Fruit fly (Drosophila melanogaster): ENCODE data around the gene Alms1b.

Alms1b gene

dm6 chrX:4666650-4667360, 36.1 kb upstream of the Alms1b start, which contains the start of gene CG3009 (continued):
- peak; percentile 94 for TF ChIP-seq Blimp-1 (GFP tag; optimal IDR thresholded peaks at IDR 0.05)
- TF ChIP-seq twi (tag; optimal IDR thresholded peaks at IDR 0.05): peak; percentile 88
- TF ChIP-seq Nf-YC (tag; optimal IDR thresholded peaks at IDR 0.05): peak; percentile 92
- peak; percentile 93 for TF ChIP-seq ftz-f1 (GFP tag; optimal IDR thresholded peaks at IDR 0.05)
- TF ChIP-seq CG6765 (GFP tag; optimal IDR thresholded peaks at IDR 0.05): peak; percentile 98
- TF ChIP-seq run (tag; optimal IDR thresholded peaks at IDR 0.05): peak; percentile 93
- peak; percentile 90 for TF ChIP-seq ssp (GFP tag; IDR thresholded peaks at IDR 0.05)
- peak; percentile 69 for TF ChIP-seq MESR4 (GFP tag; optimal IDR thresholded peaks at IDR 0.05)
- peak; percentile 95 for TF ChIP-seq CG16779 (GFP tag; IDR thresholded peaks at IDR 0.05)
- peak; percentile 96 for TF ChIP-seq nom (GFP tag; optimal IDR thresholded peaks at IDR 0.05)
- peak; percentile 90 for TF ChIP-seq CG11696 (GFP tag; IDR thresholded peaks at IDR 0.05)
- TF ChIP-seq Adf1 (GFP tag; IDR thresholded peaks at IDR 0.05): peak; percentile 94
- TF ChIP-seq Usf (GFP tag; optimal IDR thresholded peaks at IDR 0.05): peak; percentile 93
- TF ChIP-seq Jarid2 (GFP tag; optimal IDR thresholded peaks at IDR 0.05): peak; percentile 88
- TF ChIP-seq CG18011 (GFP tag; optimal IDR thresholded peaks at IDR 0.05): peak; percentile 98
- TF ChIP-seq Sin3A (optimal IDR thresholded peaks at IDR 0.05): no peak
- peak; percentile 98 for TF ChIP-seq CG7556 (GFP tag; optimal IDR thresholded peaks at IDR 0.05)
- TF ChIP-seq nerfin-1 (tag; optimal IDR thresholded peaks at IDR 0.05): peak; percentile 94
- TF ChIP-seq her (GFP tag; optimal IDR thresholded peaks at IDR 0.05): peak; percentile 97
- peak; percentile 89 for TF ChIP-seq Hmx (GFP tag; optimal IDR thresholded peaks at IDR 0.05)
- TF ChIP-seq CG4707 (GFP tag; optimal IDR thresholded peaks at IDR 0.05): peak; percentile 90
- TF ChIP-seq ato (GFP tag; IDR thresholded peaks at IDR 0.05; ENCODE audit: partially characterized antibody): no peak
- TF ChIP-seq lilli (GFP tag; optimal IDR thresholded peaks at IDR 0.05): peak; percentile 99
- TF ChIP-seq Oaz (GFP tag; IDR thresholded peaks at IDR 0.05): peak; percentile 96
- peak; percentile 98 for TF ChIP-seq ranshi (GFP tag; IDR thresholded peaks at IDR 0.05)
- peak; percentile 98 for TF ChIP-seq CG2678 (tag; optimal IDR thresholded peaks at IDR 0.05)
- no peak for TF ChIP-seq inv (GFP tag; IDR thresholded peaks at IDR 0.05; ENCODE audit: partially characterized antibody)
- TF ChIP-seq ERR (GFP tag; optimal IDR thresholded peaks at IDR 0.05): peak; percentile 97
- peak; percentile 95 for TF ChIP-seq scrt (GFP tag; optimal IDR thresholded peaks at IDR 0.05)
- peak; percentile 94 for TF ChIP-seq CG1602 (GFP tag; optimal IDR thresholded peaks at IDR 0.05)
- peak; percentile 95 for TF ChIP-seq CG2712 (tag; optimal IDR thresholded peaks at IDR 0.05)
- peak; percentile 96 for TF ChIP-seq ken (GFP tag; IDR thresholded peaks at IDR 0.05)
- peak; percentile 96 for TF ChIP-seq CG33213 (GFP tag; optimal IDR thresholded peaks at IDR 0.05)
- peak; percentile 97 for TF ChIP-seq al (GFP tag; IDR thresholded peaks at IDR 0.05)
- TF ChIP-seq CG34422 (GFP tag; IDR thresholded peaks at IDR 0.05): peak; percentile 98
- peak; percentile 98 for TF ChIP-seq CG18619 (GFP tag; optimal IDR thresholded peaks at IDR 0.05)
- TF ChIP-seq CG12104 (GFP tag; optimal IDR thresholded peaks at IDR 0.05): peak; percentile 93
- TF ChIP-seq ttk (GFP tag; IDR thresholded peaks at IDR 0.05): peak; percentile 95
- no peak for TF ChIP-seq CG15479 (GFP tag; optimal IDR thresholded peaks at IDR 0.05)
- TF ChIP-seq dan (GFP tag; IDR thresholded peaks at IDR 0.05): peak; percentile 67; the same call in 1 of the 2 replicates
- peak; percentile 92 for TF ChIP-seq GATAe (GFP tag; conservative IDR thresholded peaks at IDR 0.05)
- no peak for TF ChIP-seq CG34224 (GFP tag; IDR thresholded peaks at IDR 0.05; ENCODE audit: partially characterized antibody)
- TF ChIP-seq tio (GFP tag; optimal IDR thresholded peaks at IDR 0.05): peak; percentile 93
- TF ChIP-seq oc (tag; optimal IDR thresholded peaks at IDR 0.05): peak; percentile 95
- no peak for TF ChIP-seq lov (optimal IDR thresholded peaks at IDR 0.05)
- peak; percentile 93 for TF ChIP-seq lov (GFP tag; IDR thresholded peaks at IDR 0.05)
- peak; percentile 87 for TF ChIP-seq psq (GFP tag; optimal IDR thresholded peaks at IDR 0.05)
- peak; percentile 98 for TF ChIP-seq peb (GFP tag; IDR thresholded peaks at IDR 0.05)
- peak; percentile 87 for TF ChIP-seq ro (GFP tag; IDR thresholded peaks at IDR 0.05)
- TF ChIP-seq Tbp (GFP tag; optimal IDR thresholded peaks at IDR 0.05): no peak
